Worm (Caenorhabditis elegans) whole organism, L1 larva: ENCODE data around the gene D1025.1.
A peak's percentile ranks its signal among the peaks of the same experiment; 100 is the strongest.
"Not testable (repeated sequence)": the region's sequence is repeated elsewhere in the genome, so short reads cannot be mapped to it uniquely, and the experiment has no call there.

Experiments used
- F16B12.6 ChIP-seq: fragments of 150-350 bp; optimal IDR thresholded peaks from 2 replicates; lab custom pipeline; 2014; ENCODE audit warnings: missing biosample characterization, missing genetic modification characterization
- Y116A8C.19 ChIP-seq: sonication (generic microtip); optimal IDR thresholded peaks from 2 replicates; lab custom pipeline; 2016; ENCODE audit warnings: missing compliant biosample characterization, missing genetic modification characterization, borderline replicate concordance
- aha-1 ChIP-seq: fragments of 150-350 bp; optimal IDR thresholded peaks from 2 replicates; lab custom pipeline; 2014; ENCODE audit warnings: missing biosample characterization, missing genetic modification characterization
- alr-1 ChIP-seq: fragments of 200-800 bp; sonication (Bioruptor generic); optimal IDR thresholded peaks from 2 replicates; lab custom pipeline; 2018; ENCODE audit warnings: borderline replicate concordance, mild to moderate bottlenecking, missing genetic modification characterization, missing compliant biosample characterization
- aly-2 ChIP-seq: fragments of 150-350 bp; optimal IDR thresholded peaks from 2 replicates; lab custom pipeline; 2014; ENCODE audit warnings: missing biosample characterization, missing genetic modification characterization
- dpl-1 ChIP-seq, 3 experiments: fragments of 150-350 bp in 2 of 3; sonication (generic microtip) in 1 of 3; optimal IDR thresholded peaks; 2 replicates each; lab custom pipeline; 2014 to 2017; ENCODE audit warnings: missing biosample characterization in 3 of 3, missing genetic modification characterization in 3 of 3, missing genetic modification reagents in 3 of 3
- dsc-1 ChIP-seq: sonication (generic microtip); optimal IDR thresholded peaks from 2 replicates; lab custom pipeline; 2016; ENCODE audit warnings: mild to moderate bottlenecking, missing genetic modification characterization, missing compliant biosample characterization
- efl-1 ChIP-seq, 4 experiments: fragments of 150-350 bp; optimal IDR thresholded peaks in 3 of 4; peaks in 1 of 4; 1 replicate in 1 of 4; 2 replicates in 3 of 4; lab custom pipeline; 2014; ENCODE audit warnings: missing biosample characterization in 2 of 4, missing genetic modification characterization in 2 of 4, missing genetic modification reagents in 2 of 4
- efl-3 ChIP-seq: fragments of 200-800 bp; sonication (Bioruptor generic); optimal IDR thresholded peaks from 2 replicates; lab custom pipeline; 2018; ENCODE audit warnings: mild to moderate bottlenecking, missing genetic modification characterization, missing compliant biosample characterization
- egl-13 ChIP-seq: sonication (generic microtip); optimal IDR thresholded peaks from 2 replicates; lab custom pipeline; 2016; ENCODE audit warnings: missing genotype, missing genetic modification reagents, missing genetic modification characterization, missing compliant biosample characterization
- egl-27 ChIP-seq, 2 experiments: fragments of 150-350 bp in 1 of 2; sonication (generic microtip); optimal IDR thresholded peaks; 3 replicates each; lab custom pipeline; 2017 to 2018; ENCODE audit warnings: missing biosample characterization in 2 of 2, missing genetic modification characterization in 2 of 2, missing genetic modification reagents in 2 of 2
- fkh-8 ChIP-seq: sonication (generic microtip); optimal IDR thresholded peaks from 2 replicates; lab custom pipeline; 2016; ENCODE audit warnings: mild to moderate bottlenecking, missing genetic modification characterization, missing compliant biosample characterization
- hlh-17 ChIP-seq: fragments of 200-800 bp; sonication (Bioruptor generic); optimal IDR thresholded peaks from 2 replicates; lab custom pipeline; 2018; ENCODE audit warnings: missing genetic modification characterization, mild to moderate bottlenecking, missing compliant biosample characterization, moderate library complexity, borderline replicate concordance
- irx-1 ChIP-seq: sonication (generic microtip); optimal IDR thresholded peaks from 2 replicates; lab custom pipeline; 2016; ENCODE audit warnings: missing genetic modification characterization, missing compliant biosample characterization
- isw-1 ChIP-seq: fragments of 200-800 bp; sonication (Bioruptor generic); IDR thresholded peaks from 2 replicates; pipeline ENCODE4 v1.3.6; 2022; ENCODE audit warnings: missing genetic modification characterization, missing compliant biosample characterization
- jun-1 ChIP-seq: fragments of 150-350 bp; optimal IDR thresholded peaks from 2 replicates; lab custom pipeline; 2014; ENCODE audit warnings: missing biosample characterization, missing genetic modification reagents, missing genetic modification characterization
- lin-13 ChIP-seq: fragments of 150-350 bp; optimal IDR thresholded peaks from 2 replicates; lab custom pipeline; 2014; ENCODE audit warnings: missing biosample characterization, missing genetic modification reagents, missing genetic modification characterization
- lin-35 ChIP-seq, 2 experiments: fragments of 150-350 bp; optimal IDR thresholded peaks; 2 replicates each; lab custom pipeline; 2014; ENCODE audit warnings: missing biosample characterization in 2 of 2, missing genetic modification characterization in 2 of 2, missing genetic modification reagents in 2 of 2
- lir-3 ChIP-seq: sonication (generic microtip); optimal IDR thresholded peaks from 2 replicates; lab custom pipeline; 2016; ENCODE audit warnings: mild to moderate bottlenecking, missing genetic modification characterization, moderate library complexity, missing compliant biosample characterization; ENCODE audit not compliant: poor library complexity
- mab-9 ChIP-seq: fragments of 200-800 bp; sonication (Bioruptor generic); IDR thresholded peaks from 2 replicates; pipeline ENCODE4 v1.3.6; 2022; ENCODE audit warnings: missing genetic modification reagents, missing genetic modification characterization, missing compliant biosample characterization
- mef-2 ChIP-seq: fragments of 150-350 bp; optimal IDR thresholded peaks from 2 replicates; lab custom pipeline; 2014; ENCODE audit warnings: missing biosample characterization, missing genetic modification characterization
- nhr-19 ChIP-seq: fragments of 200-800 bp; sonication (Bioruptor generic); conservative IDR thresholded peaks from 2 replicates; pipeline ENCODE4 v1.3.6; 2022; ENCODE audit warnings: missing genetic modification characterization, missing compliant biosample characterization
- nhr-20 ChIP-seq: sonication (generic microtip); optimal IDR thresholded peaks from 2 replicates; lab custom pipeline; 2016; ENCODE audit warnings: mild to moderate bottlenecking, missing genetic modification characterization, missing compliant biosample characterization
- nhr-237 ChIP-seq: fragments of 150-350 bp; optimal IDR thresholded peaks from 2 replicates; lab custom pipeline; 2014; ENCODE audit warnings: missing biosample characterization, missing genetic modification characterization
- nhr-28 ChIP-seq: fragments of 150-350 bp; optimal IDR thresholded peaks from 2 replicates; lab custom pipeline; 2014; ENCODE audit warnings: missing biosample characterization, missing genetic modification characterization
- nhr-47 ChIP-seq: sonication (generic microtip); optimal IDR thresholded peaks from 2 replicates; lab custom pipeline; 2016; ENCODE audit warnings: mild to moderate bottlenecking, missing genetic modification characterization, moderate library complexity, missing compliant biosample characterization
- nhr-76 ChIP-seq: sonication (generic microtip); optimal IDR thresholded peaks from 2 replicates; lab custom pipeline; 2017; ENCODE audit warnings: missing biosample characterization, missing genetic modification characterization
- nhr-84 ChIP-seq: sonication (generic microtip); optimal IDR thresholded peaks from 2 replicates; lab custom pipeline; 2017; ENCODE audit warnings: missing biosample characterization, missing genetic modification characterization
- pax-3 ChIP-seq: fragments of 200-800 bp; sonication (Bioruptor generic); optimal IDR thresholded peaks from 2 replicates; lab custom pipeline; 2018; ENCODE audit warnings: mild to moderate bottlenecking, missing genetic modification characterization, moderate library complexity, missing compliant biosample characterization
- pqm-1 ChIP-seq: sonication (generic microtip); optimal IDR thresholded peaks from 3 replicates; lab custom pipeline; 2017; ENCODE audit warnings: missing biosample characterization, missing genetic modification characterization
- rnt-1 ChIP-seq: sonication (generic microtip); optimal IDR thresholded peaks from 2 replicates; lab custom pipeline; 2016; ENCODE audit warnings: mild to moderate bottlenecking, missing genetic modification characterization, moderate library complexity, missing compliant biosample characterization
- swsn-7 ChIP-seq: sonication (generic microtip); optimal IDR thresholded peaks from 2 replicates; lab custom pipeline; 2016; ENCODE audit warnings: missing genetic modification characterization, missing compliant biosample characterization
- tbx-2 ChIP-seq: sonication (generic microtip); optimal IDR thresholded peaks from 2 replicates; lab custom pipeline; 2016; ENCODE audit warnings: missing genetic modification characterization, missing compliant biosample characterization
- tlp-1 ChIP-seq: fragments of 150-350 bp; optimal IDR thresholded peaks from 2 replicates; lab custom pipeline; 2014; ENCODE audit warnings: missing biosample characterization, missing genetic modification characterization
- unc-30 ChIP-seq: sonication (generic microtip); optimal IDR thresholded peaks from 2 replicates; lab custom pipeline; 2017; ENCODE audit warnings: missing biosample characterization, missing genetic modification characterization
- unc-62 ChIP-seq: fragments of 150-350 bp; optimal IDR thresholded peaks from 2 replicates; lab custom pipeline; 2014; ENCODE audit warnings: missing biosample characterization, missing genetic modification reagents, missing genetic modification characterization
- vab-15 ChIP-seq: sonication (generic microtip); optimal IDR thresholded peaks from 2 replicates; lab custom pipeline; 2017; ENCODE audit warnings: missing genotype, mild to moderate bottlenecking, missing genetic modification characterization, missing compliant biosample characterization
- zag-1 ChIP-seq: fragments of 150-350 bp; optimal IDR thresholded peaks from 2 replicates; lab custom pipeline; 2014; ENCODE audit warnings: missing biosample characterization, missing genetic modification characterization
- ztf-4 ChIP-seq: fragments of 150-350 bp; optimal IDR thresholded peaks from 2 replicates; lab custom pipeline; 2014; ENCODE audit warnings: missing biosample characterization, missing genetic modification characterization

Gene D1025.1

ce11 chrX:14525325-14526305, 5.1 kb downstream of the D1025.1 start (continued):
- TF ChIP-seq nhr-84 (tag; lab: Kevin White, UChicago) (no peak), nhr-76 (peak; percentile 90), lir-3 (peak; percentile 91), tlp-1 (tag; lab: Kevin White, UChicago) (peak; percentile 86), nhr-20 (tag; lab: Kevin White, UChicago) (peak; percentile 98), F16B12.6 (peak; percentile 58), rnt-1 (tag; lab: Kevin White, UChicago) (peak; percentile 99), aha-1 (peak; percentile 94), tbx-2 (peak; percentile 99), ztf-4 (tag; lab: Kevin White, UChicago) (peak; percentile 99), egl-13 (tag; lab: Kevin White, UChicago) (peak; percentile 99), dsc-1 (tag; lab: Kevin White, UChicago) (peak; percentile 100), efl-3 (GFP tag; lab: Kevin White, UChicago) (peak; percentile 96), alr-1 (tag; lab: Kevin White, UChicago) (no peak), dpl-1 (GFP tag; optimal IDR thresholded peaks at IDR 0.05; lab: Kevin White, UChicago) (peak; percentile 62 to 70 (median 66)), fkh-8 (peak; percentile 96), isw-1 (peak; percentile 92), pax-3 (tag; lab: Kevin White, UChicago) (peak; percentile 94), unc-30 (peak; percentile 90), nhr-19 (GFP tag; lab: Robert Waterston, UW) (peak; percentile 98), aly-2 (peak; percentile 95), nhr-28 (peak; percentile 29), vab-15 (tag; lab: Kevin White, UChicago) (no peak), unc-62 (GFP tag; lab: Kevin White, UChicago) (peak; percentile 77), Y116A8C.19 (peak; percentile 72), lin-35 (GFP tag; optimal IDR thresholded peaks at IDR 0.05; lab: Kevin White, UChicago) (peak; percentile 79 to 93), irx-1 (peak; percentile 100), pqm-1 (tag; lab: Kevin White, UChicago) (peak; percentile 98), lin-13 (GFP tag; lab: Kevin White, UChicago) (peak; percentile 94), mef-2 (peak; percentile 90), egl-27 (tag; optimal IDR thresholded peaks at IDR 0.05; lab: Kevin White, UChicago) (peak; percentile 89 to 98), jun-1 (tag; lab: Kevin White, UChicago) (peak; percentile 100), mab-9 (peak; percentile 97), nhr-47 (peak; percentile 100)

ce11 chrX:14527559-14527958, 7.0 kb downstream of the D1025.1 start, which contains the start of gene nspc-18:
TSS of gene nspc-18 (minus strand) at chrX:14527659.
- no peak for TF ChIP-seq zag-1 (tag; lab: Kevin White, UChicago)
- no peak for TF ChIP-seq swsn-7 (tag; lab: Kevin White, UChicago)
- no peak for TF ChIP-seq hlh-17
- no peak for TF ChIP-seq efl-1 (optimal IDR thresholded peaks at IDR 0.05; lab: Kevin White, UChicago)
- TF ChIP-seq efl-1 (GFP tag; optimal IDR thresholded peaks at IDR 0.05 in 1 of 2; lab: Kevin White, UChicago), result peak in 1 of 2 experiments; percentile 1

ce11 chrX:14528399-14528798, 7.8 kb downstream of the D1025.1 start, which contains the start of gene nspc-19:
TSS of gene nspc-19 (plus strand) at chrX:14528699.
- TF ChIP-seq dsc-1 (tag; lab: Kevin White, UChicago); isw-1; nhr-237 (tag; lab: Kevin White, UChicago): not testable (repeated sequence)
- TF ChIP-seq, all 84 proteins: peak for 0; not testable (repeated sequence) for 84
